Worm (Caenorhabditis elegans): ENCODE results near the gene nas-32.

DNA sequence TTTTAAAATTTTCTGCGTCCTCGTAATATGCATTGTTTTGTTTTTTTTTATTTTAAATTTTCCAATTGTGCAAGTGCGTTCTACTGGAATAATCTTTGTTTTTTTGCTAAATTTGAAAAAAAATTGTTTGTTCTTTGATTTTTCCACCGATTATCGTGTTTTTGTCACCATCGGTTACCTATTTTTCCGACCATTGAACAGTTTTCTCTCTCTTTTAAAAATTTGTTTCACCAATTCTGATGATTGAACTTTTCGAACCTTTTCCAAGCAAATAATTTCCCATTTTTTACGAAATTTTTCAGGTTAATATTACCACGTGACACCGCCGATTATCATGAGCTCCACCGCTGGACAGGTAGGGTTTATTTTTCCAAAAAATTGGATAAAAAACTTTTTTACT lies 12.5 kb upstream of the nas-32 start, which contains the start of gene adh-5:
- TF ChIP-seq Y79H2A.3 (GFP tag; conservative IDR thresholded peaks at IDR 0.05) (no peak), F22D6.2 (tag; optimal IDR thresholded peaks at IDR 0.05) (no peak), pbrm-1 (GFP tag; IDR thresholded peaks at IDR 0.05) (no peak), pha-4 (tag; optimal IDR thresholded peaks at IDR 0.05) (no peak), sea-2 (GFP tag; IDR thresholded peaks at IDR 0.05) (no peak), C06A6.2 (GFP tag; conservative IDR thresholded peaks at IDR 0.05) (no peak), egl-18 (GFP tag; IDR thresholded peaks at IDR 0.05) (no peak), F23B12.7 (tag; optimal IDR thresholded peaks at IDR 0.05; ENCODE audit: insufficient read depth) (no peak), mel-28 (tag; optimal IDR thresholded peaks at IDR 0.05; ENCODE audit: borderline replicate concordance) (no peak), mxl-1 (tag; optimal IDR thresholded peaks at IDR 0.05) (no peak), D2030.7 (GFP tag; IDR thresholded peaks at IDR 0.05) (no peak), akir-1 (GFP tag; optimal IDR thresholded peaks at IDR 0.05) (no peak)

Data from whole organism, young adult.